Worm (Caenorhabditis elegans): Measurements from ENCODE around the gene acs-2.
"Not testable (repeated sequence)": the region's sequence is repeated elsewhere in the genome, so short reads cannot be mapped to it uniquely, and the experiment has no call there.

DNA sequence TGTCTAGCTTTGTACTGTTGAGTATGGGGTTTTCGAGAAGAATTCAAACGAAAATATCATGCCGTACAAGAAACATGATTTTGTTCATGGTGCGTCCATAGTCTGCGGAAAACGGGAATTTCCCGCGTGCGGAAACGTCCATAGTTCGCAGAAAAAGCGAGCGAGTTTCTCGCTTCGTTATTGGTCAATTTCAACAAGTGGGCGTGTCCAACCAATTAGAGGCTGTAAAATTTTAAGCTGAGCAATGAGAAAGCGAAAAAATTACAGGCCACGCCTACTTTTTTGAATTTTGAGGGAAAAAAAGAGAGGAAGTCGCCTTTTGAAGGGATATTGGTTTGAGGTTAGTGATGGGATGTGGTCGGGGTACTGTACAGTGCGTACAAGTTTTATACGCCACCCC lies 14.2 kb downstream of the acs-2 start:
- not testable (repeated sequence) for TF ChIP-seq unc-39, nhr-28, elt-1, ceh-82, zag-1 (tag; optimal IDR thresholded peaks at IDR 0.05)
- TF ChIP-seq nfya-1 (tag; optimal IDR thresholded peaks at IDR 0.05; ENCODE audit: insufficient read depth): peak; percentile 54
